Worm (Caenorhabditis elegans): ENCODE data around the gene H14N18.2.
A peak's percentile ranks its signal among the peaks of the same experiment; 100 is the strongest.

DNA sequence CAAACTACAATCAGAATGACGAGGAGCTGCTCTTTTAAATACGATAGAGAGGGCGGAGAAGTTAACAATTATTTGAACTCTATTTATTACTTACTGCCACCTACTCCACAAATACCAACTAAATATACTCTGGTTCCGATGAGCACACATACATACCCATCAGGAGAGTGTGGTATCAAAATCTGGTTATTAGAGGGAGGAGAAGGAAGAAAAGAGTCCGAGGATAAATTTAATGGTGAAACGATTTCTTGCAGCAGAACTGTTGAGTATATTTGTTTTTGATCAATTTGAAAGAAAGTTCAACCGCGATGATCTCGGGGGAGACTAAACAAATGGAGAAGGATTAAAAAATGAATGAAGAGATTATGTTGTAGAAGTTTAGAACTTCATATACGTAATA is 3.5 kb upstream of the H14N18.2 start, which contains the start of gene H14N18.4:
- TF ChIP-seq nhr-76 (tag; optimal IDR thresholded peaks at IDR 0.05) (no peak), ama-1 (optimal IDR thresholded peaks at IDR 0.05) (no peak), daf-12 (tag; optimal IDR thresholded peaks at IDR 0.05) (no peak), duxl-1 (tag; optimal IDR thresholded peaks at IDR 0.05; ENCODE audit: poor library complexity) (no peak), nhr-6 (tag; optimal IDR thresholded peaks at IDR 0.05) (no peak), nhr-42 (GFP tag; IDR thresholded peaks at IDR 0.05) (no peak), R02D3.7 (tag; optimal IDR thresholded peaks at IDR 0.05) (no peak), lin-13 (GFP tag; optimal IDR thresholded peaks at IDR 0.05) (no peak), mdl-1 (tag; optimal IDR thresholded peaks at IDR 0.05) (no peak), unc-62 (GFP tag; optimal IDR thresholded peaks at IDR 0.05 in 1 of 2) (peak in 1 of 2 experiments; percentile 98), unc-62 (tag; optimal IDR thresholded peaks at IDR 0.05) (no peak), fkh-10 (GFP tag; optimal IDR thresholded peaks at IDR 0.05) (no peak), zfp-2 (tag; optimal IDR thresholded peaks at IDR 0.05) (no peak), lin-15B (tag; optimal IDR thresholded peaks at IDR 0.05) (no peak), unc-130 (GFP tag; optimal IDR thresholded peaks at IDR 0.05) (no peak)

All from whole organism, L4 larva.